Comparison of ENCODE assay signal across 2 fruit fly cellular contexts in genomic region chr3R:7085983-7086376, dm6.
TF ChIP-seq lines count a peak whose summit lies in the region.

Gene Tailor, minus strand, starts transcription at chr3R:7086083.

- TF ChIP-seq CTCF in whole organism, embryonic (GFP tag; optimal IDR thresholded peaks at IDR 0.05; lab: Kevin White, UChicago) = no peak

TF ChIP-seq in whole organism, embryonic, 481 proteins besides CTCF, POLR2A, EP300 and RAD21:
- TF ChIP-seq Dip3 (GFP tag; optimal IDR thresholded peaks at IDR 0.05; lab: Kevin White, UChicago) = no peak
- peak; percentile 1 for TF ChIP-seq Hmx (GFP tag; optimal IDR thresholded peaks at IDR 0.05; lab: Kevin White, UChicago)
TF ChIP-seq in whole organism, embryonic: peak in this region for 1.

TF ChIP-seq in whole organism, prepupa, 60 proteins besides CTCF, POLR2A, EP300 and RAD21:
- peak; percentile 42 for TF ChIP-seq svp (GFP tag; lab: Kevin White, UChicago)
- TF ChIP-seq CG4318 (GFP tag; optimal IDR thresholded peaks at IDR 0.05; lab: Kevin White, UChicago) = no peak
- TF ChIP-seq CG10631 (GFP tag; optimal IDR thresholded peaks at IDR 0.05; lab: Kevin White, UChicago) = no peak
